Fruit fly (Drosophila melanogaster): ENCODE data around the gene CG31643.

DNA sequence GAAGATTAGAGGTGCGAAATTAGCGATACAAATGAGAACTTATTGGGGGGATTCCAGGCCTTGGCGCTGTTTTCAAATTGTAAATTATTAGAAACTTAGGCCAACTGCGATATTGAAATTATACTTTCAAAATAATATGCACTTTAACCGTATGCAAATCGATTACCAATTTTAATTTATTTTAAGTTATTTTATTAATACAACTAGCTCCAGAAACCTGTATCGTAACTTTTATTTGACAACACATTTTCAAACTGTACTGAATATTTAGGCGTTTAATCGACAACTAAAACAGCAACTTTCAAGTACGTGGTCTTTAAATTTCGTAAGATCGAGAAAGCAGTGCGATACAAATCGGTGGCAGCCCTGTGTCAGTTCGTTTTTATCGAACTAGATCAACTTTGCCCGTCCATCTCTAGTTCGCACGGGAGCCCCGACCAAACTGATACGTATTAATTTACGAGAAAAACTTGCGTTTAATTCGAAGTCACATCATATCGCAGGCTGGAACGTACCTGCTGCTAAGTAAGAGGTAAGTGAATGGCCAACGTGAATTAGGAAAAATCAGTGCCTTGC, 32.8 kb downstream of the CG31643 start, which contains the start of the genes CG9154 and Kr-h2:
- no peak for TF ChIP-seq CG6175 (GFP tag; IDR thresholded peaks at IDR 0.05)
- TF ChIP-seq CG1647 (GFP tag; optimal IDR thresholded peaks at IDR 0.05) = no peak
- no peak for TF ChIP-seq chn (GFP tag; optimal IDR thresholded peaks at IDR 0.05)
- no peak for TF ChIP-seq h (optimal IDR thresholded peaks at IDR 0.05)
- no peak for TF ChIP-seq Poxn (GFP tag; IDR thresholded peaks at IDR 0.05)

All from whole organism, embryonic.